Worm (Caenorhabditis elegans): Measurements from ENCODE around the gene trcs-2.

- no peak for TF ChIP-seq klf-2 (GFP tag; conservative IDR thresholded peaks at IDR 0.05)
- no peak for TF ChIP-seq ref-1 (GFP tag; conservative IDR thresholded peaks at IDR 0.05)
- no peak for TF ChIP-seq cog-1 (tag; optimal IDR thresholded peaks at IDR 0.05)
- TF ChIP-seq tab-1 (GFP tag; IDR thresholded peaks at IDR 0.05): no peak
- no peak for TF ChIP-seq med-1 (GFP tag; optimal IDR thresholded peaks at IDR 0.05; ENCODE audit: insufficient read depth)
- TF ChIP-seq T22C8.4 (GFP tag; IDR thresholded peaks at IDR 0.05): no peak
Observed at ce11 chrII:8683933-8684332, 38.3 kb upstream of the trcs-2 start.

Measured in whole organism, midembryonic.